Fruit fly (Drosophila melanogaster) whole organism, pupa: ENCODE measurements around the gene CG4338.

Source experiments
- CG10348 ChIP-seq: fragments of 200-800 bp; sonication (Bioruptor generic); IDR thresholded peaks from 2 replicates; pipeline ENCODE4 v1.3.6; 2022; ENCODE audit warnings: missing biosample characterization, missing genetic modification characterization
- CG9948 ChIP-seq: fragments of 200-800 bp; sonication (Bioruptor generic); optimal IDR thresholded peaks from 2 replicates; lab custom pipeline; 2018; ENCODE audit warnings: missing biosample characterization, mild to moderate bottlenecking, missing genetic modification characterization, moderate library complexity
- Ets98B ChIP-seq: fragments of 200-800 bp; sonication (Bioruptor generic); IDR thresholded peaks from 2 replicates; pipeline ENCODE4 v1.3.6; 2022; ENCODE audit warnings: missing biosample characterization, missing genetic modification characterization
- fd96Ca ChIP-seq: fragments of 200-800 bp; sonication (Bioruptor generic); IDR thresholded peaks from 3 replicates; pipeline ENCODE4 v1.3.6; 2022; ENCODE audit warnings: missing biosample characterization, missing genetic modification characterization

DNA sequence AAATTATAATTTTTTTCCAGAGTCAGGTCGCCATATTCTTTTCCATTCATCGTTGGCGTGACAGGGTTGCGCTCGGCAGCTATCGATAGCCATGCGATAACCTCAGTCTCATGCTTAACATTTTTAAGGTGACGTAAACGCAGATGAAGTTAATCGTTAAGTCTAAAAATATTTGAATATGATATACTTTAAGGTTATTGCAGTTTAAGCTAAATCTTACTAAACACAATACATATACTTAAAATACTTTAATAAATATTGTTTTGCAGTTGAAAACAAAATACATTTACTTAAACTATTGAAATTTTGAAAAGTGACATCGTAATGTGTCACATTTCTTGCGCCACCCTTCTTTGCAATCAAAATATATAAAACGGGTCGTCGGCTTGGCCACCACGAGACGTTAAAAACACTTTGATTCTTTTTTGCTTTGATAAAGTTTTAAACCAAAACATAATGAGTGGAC lies at the start of gene CG4338, which contains the start of gene Cp190:
- TF ChIP-seq Ets98B (GFP tag; lab: Robert Waterston, UW) (peak; percentile 90), CG10348 (GFP tag; lab: Robert Waterston, UW) (peak; percentile 83), fd96Ca (GFP tag; lab: Robert Waterston, UW) (peak; percentile 67; the same call in 2 of the 3 replicates), CG9948 (tag; lab: Kevin White, UChicago) (peak; percentile 98)
